Worm (Caenorhabditis elegans) whole organism, early embryonic: ENCODE data around the gene cyp-25A3.

Source experiments
- B0310.2 ChIP-seq: sonication (generic microtip); optimal IDR thresholded peaks from 2 replicates; lab custom pipeline; 2016; ENCODE audit warnings: mild to moderate bottlenecking, missing genetic modification characterization, missing compliant biosample characterization
- F13C5.2 ChIP-seq: sonication (generic microtip); optimal IDR thresholded peaks from 2 replicates; lab custom pipeline; 2017; ENCODE audit warnings: mild to moderate bottlenecking, missing genetic modification characterization, inconsistent platforms, missing compliant biosample characterization
- aly-1 ChIP-seq: sonication (generic microtip); optimal IDR thresholded peaks from 2 replicates; lab custom pipeline; 2016; ENCODE audit warnings: missing genetic modification characterization, missing compliant biosample characterization
- ama-1 ChIP-seq: fragments of 150-350 bp; optimal IDR thresholded peaks from 2 replicates; lab custom pipeline; 2014
- ceh-13 ChIP-seq: fragments of 200-800 bp; sonication (Bioruptor generic); optimal IDR thresholded peaks from 2 replicates; lab custom pipeline; 2018; ENCODE audit warnings: mild to moderate bottlenecking, missing genetic modification characterization, missing compliant biosample characterization
- ceh-36 ChIP-seq: sonication (generic microtip); optimal IDR thresholded peaks from 2 replicates; lab custom pipeline; 2016; ENCODE audit warnings: missing genetic modification characterization, inconsistent platforms, missing compliant biosample characterization
- ets-7 ChIP-seq: sonication (generic microtip); optimal IDR thresholded peaks from 2 replicates; lab custom pipeline; 2016; ENCODE audit warnings: missing genotype, missing genetic modification characterization, missing compliant biosample characterization
- flt-1 ChIP-seq: fragments of 200-800 bp; sonication (Bioruptor generic); IDR thresholded peaks from 2 replicates; pipeline ENCODE4 v1.3.6; 2022; ENCODE audit warnings: missing genetic modification characterization, missing compliant biosample characterization
- hmbx-1 ChIP-seq: sonication (generic microtip); optimal IDR thresholded peaks from 2 replicates; lab custom pipeline; 2016; ENCODE audit warnings: mild to moderate bottlenecking, missing genetic modification characterization, missing compliant biosample characterization
- hmg-4 ChIP-seq: fragments of 200-800 bp; sonication (Bioruptor generic); optimal IDR thresholded peaks from 2 replicates; lab custom pipeline; 2018; ENCODE audit warnings: mild to moderate bottlenecking, missing genetic modification characterization, missing compliant biosample characterization
- hnd-1 ChIP-seq: sonication (generic microtip); optimal IDR thresholded peaks from 2 replicates; lab custom pipeline; 2016; ENCODE audit warnings: missing genetic modification characterization, missing compliant biosample characterization
- pes-1 ChIP-seq: fragments of 200-800 bp; sonication (Bioruptor generic); IDR thresholded peaks from 2 replicates; pipeline ENCODE4 v1.3.6; 2022; ENCODE audit warnings: missing genetic modification reagents, missing genetic modification characterization, missing compliant biosample characterization
- scrt-1 ChIP-seq: fragments of 200-800 bp; sonication (Bioruptor generic); IDR thresholded peaks from 2 replicates; pipeline ENCODE4 v1.3.6; 2022; ENCODE audit warnings: missing genetic modification characterization, missing compliant biosample characterization
- sea-1 ChIP-seq: fragments of 200-800 bp; sonication (Bioruptor generic); conservative IDR thresholded peaks from 2 replicates; pipeline ENCODE4 v1.3.6; 2022; ENCODE audit warnings: missing genetic modification characterization, missing compliant biosample characterization
- tbx-11 ChIP-seq: fragments of 200-800 bp; sonication (Bioruptor generic); IDR thresholded peaks from 2 replicates; pipeline ENCODE4 v1.3.6; 2022; ENCODE audit warnings: missing genetic modification characterization, missing compliant biosample characterization
- tbx-37 ChIP-seq: fragments of 200-800 bp; sonication (Bioruptor generic); conservative IDR thresholded peaks from 2 replicates; pipeline ENCODE4 v1.3.6; 2022; ENCODE audit warnings: missing genetic modification reagents, missing genetic modification characterization, missing compliant biosample characterization
- tra-4 ChIP-seq: sonication (generic microtip); optimal IDR thresholded peaks from 2 replicates; lab custom pipeline; 2017; ENCODE audit warnings: missing genetic modification characterization, missing compliant biosample characterization

Gene cyp-25A3

ce11 chrIII:3831381-3831780, 8.2 kb downstream of the cyp-25A3 start, which contains the start of gene C36A4.10:
Gene C36A4.10 (minus strand): TSS chrIII:3831481.
- TF ChIP-seq scrt-1 (GFP tag; lab: Robert Waterston, UW) = no peak
- no peak for TF ChIP-seq tra-4 (tag; lab: Kevin White, UChicago)
- no peak for TF ChIP-seq tbx-37 (GFP tag; lab: Robert Waterston, UW)
- no peak for TF ChIP-seq B0310.2 (tag; lab: Kevin White, UChicago)
- TF ChIP-seq ceh-36 (tag; lab: Kevin White, UChicago) = no peak
- TF ChIP-seq hnd-1 (tag; lab: Kevin White, UChicago) = no peak
- no peak for TF ChIP-seq flt-1
- TF ChIP-seq pes-1 = no peak
- no peak for TF ChIP-seq hmbx-1 (tag; lab: Kevin White, UChicago)
- no peak for TF ChIP-seq aly-1 (tag; lab: Kevin White, UChicago)
- no peak for TF ChIP-seq hmg-4 (GFP tag; lab: Kevin White, UChicago)
- TF ChIP-seq tbx-11 (GFP tag; lab: Robert Waterston, UW) = no peak
- TF ChIP-seq ceh-13 (GFP tag; lab: Kevin White, UChicago) = no peak
- TF ChIP-seq F13C5.2 (tag; lab: Kevin White, UChicago) = no peak

DNA sequence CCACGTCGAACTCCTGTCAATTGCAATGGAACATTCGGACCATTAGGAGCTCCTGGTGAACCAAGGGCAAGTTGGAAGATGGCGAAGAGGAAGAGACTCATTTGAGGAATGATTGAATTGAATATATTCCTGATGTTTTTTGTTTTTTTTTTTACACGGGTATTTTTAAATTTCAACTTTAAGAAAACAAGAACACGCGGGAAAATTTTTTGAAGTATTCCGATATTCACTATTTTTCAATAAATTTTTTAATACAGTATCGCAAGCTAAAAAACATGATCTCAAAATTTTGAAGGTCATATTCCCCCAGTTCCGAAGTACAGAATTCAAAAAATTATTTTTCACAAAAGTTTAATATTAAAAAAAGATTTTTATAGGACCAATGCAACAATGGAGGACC, 10.4 kb downstream of the cyp-25A3 start, which contains the start of gene cnnm-5:
Gene cnnm-5 (minus strand): TSS at position 101 of the 400 bp plus-strand sequence.
- no peak for TF ChIP-seq tra-4 (tag; lab: Kevin White, UChicago)
- no peak for TF ChIP-seq flt-1
- no peak for TF ChIP-seq pes-1
- TF ChIP-seq tbx-37 (GFP tag; lab: Robert Waterston, UW) = no peak
- TF ChIP-seq hmbx-1 (tag; lab: Kevin White, UChicago) = no peak
- no peak for TF ChIP-seq F13C5.2 (tag; lab: Kevin White, UChicago)
- TF ChIP-seq sea-1 = no peak
- no peak for TF ChIP-seq ceh-36 (tag; lab: Kevin White, UChicago)
- TF ChIP-seq tbx-11 (GFP tag; lab: Robert Waterston, UW) = no peak
- no peak for TF ChIP-seq hmg-4 (GFP tag; lab: Kevin White, UChicago)
- no peak for TF ChIP-seq ama-1 (lab: Kevin White, UChicago)
- no peak for TF ChIP-seq hnd-1 (tag; lab: Kevin White, UChicago)
- TF ChIP-seq B0310.2 (tag; lab: Kevin White, UChicago) = no peak
- no peak for TF ChIP-seq scrt-1 (GFP tag; lab: Robert Waterston, UW)
- no peak for TF ChIP-seq aly-1 (tag; lab: Kevin White, UChicago)
- TF ChIP-seq ceh-13 (GFP tag; lab: Kevin White, UChicago) = no peak
- TF ChIP-seq ets-7 (tag; lab: Kevin White, UChicago) = no peak

ce11 chrIII:3821969-3822453, 17.5 kb downstream of the cyp-25A3 start, which contains the start of gene amx-1:
Gene amx-1 (plus strand): TSS chrIII:3822403.
- no peak for TF ChIP-seq hnd-1 (tag; lab: Kevin White, UChicago)

ce11 chrIII:3820134-3820533, 19.4 kb downstream of the cyp-25A3 start:
- TF ChIP-seq ets-7 (tag; lab: Kevin White, UChicago) = no peak
- TF ChIP-seq ama-1 (lab: Kevin White, UChicago) = no peak
- no peak for TF ChIP-seq scrt-1 (GFP tag; lab: Robert Waterston, UW)
- TF ChIP-seq tra-4 (tag; lab: Kevin White, UChicago) = no peak
- peak; percentile 74 for TF ChIP-seq hmg-4 (GFP tag; lab: Kevin White, UChicago)
- no peak for TF ChIP-seq tbx-11 (GFP tag; lab: Robert Waterston, UW)
- TF ChIP-seq aly-1 (tag; lab: Kevin White, UChicago) = peak; percentile 36
- TF ChIP-seq F13C5.2 (tag; lab: Kevin White, UChicago) = peak; percentile 20

- TF ChIP-seq ets-7 (tag; lab: Kevin White, UChicago) (no peak), tbx-11 (GFP tag; lab: Robert Waterston, UW) (no peak), scrt-1 (GFP tag; lab: Robert Waterston, UW) (no peak), flt-1 (no peak)
These were observed 20.0 kb downstream of the cyp-25A3 start, which contains the start of gene dpy-27 for ce11 chrIII:3819579-3819978. Gene dpy-27 (minus strand): TSS chrIII:3819679.

DNA sequence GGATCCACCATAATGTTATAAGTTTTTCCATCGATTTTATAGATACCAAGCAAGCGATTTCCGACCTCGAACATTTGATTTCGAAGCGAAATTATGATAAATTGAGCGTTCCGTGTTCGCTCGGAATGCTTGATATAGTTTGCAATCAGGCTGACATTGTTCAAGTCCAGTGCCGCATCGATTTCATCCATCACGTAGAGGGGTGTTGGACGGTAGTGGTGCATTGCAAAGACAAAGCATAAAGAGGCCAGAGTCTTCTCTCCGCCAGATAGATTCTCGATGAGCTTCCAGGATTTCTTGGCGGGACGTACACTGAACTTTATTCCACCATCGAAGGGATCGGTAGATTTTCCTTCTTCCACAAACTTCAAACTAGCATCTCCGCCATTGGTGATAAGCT, 25.1 kb downstream of the cyp-25A3 start:
- TF ChIP-seq ceh-36 (tag; lab: Kevin White, UChicago) = no peak
- no peak for TF ChIP-seq hnd-1 (tag; lab: Kevin White, UChicago)
- TF ChIP-seq pes-1 = no peak
- TF ChIP-seq tbx-37 (GFP tag; lab: Robert Waterston, UW) = no peak
- TF ChIP-seq tra-4 (tag; lab: Kevin White, UChicago) = no peak
- TF ChIP-seq hmbx-1 (tag; lab: Kevin White, UChicago) = no peak
- TF ChIP-seq ceh-13 (GFP tag; lab: Kevin White, UChicago) = no peak

ce11 chrIII:3812369-3812993, 27.1 kb downstream of the cyp-25A3 start:
- peak; percentile 2 for TF ChIP-seq B0310.2 (tag; lab: Kevin White, UChicago)
- TF ChIP-seq F13C5.2 (tag; lab: Kevin White, UChicago) = no peak

DNA sequence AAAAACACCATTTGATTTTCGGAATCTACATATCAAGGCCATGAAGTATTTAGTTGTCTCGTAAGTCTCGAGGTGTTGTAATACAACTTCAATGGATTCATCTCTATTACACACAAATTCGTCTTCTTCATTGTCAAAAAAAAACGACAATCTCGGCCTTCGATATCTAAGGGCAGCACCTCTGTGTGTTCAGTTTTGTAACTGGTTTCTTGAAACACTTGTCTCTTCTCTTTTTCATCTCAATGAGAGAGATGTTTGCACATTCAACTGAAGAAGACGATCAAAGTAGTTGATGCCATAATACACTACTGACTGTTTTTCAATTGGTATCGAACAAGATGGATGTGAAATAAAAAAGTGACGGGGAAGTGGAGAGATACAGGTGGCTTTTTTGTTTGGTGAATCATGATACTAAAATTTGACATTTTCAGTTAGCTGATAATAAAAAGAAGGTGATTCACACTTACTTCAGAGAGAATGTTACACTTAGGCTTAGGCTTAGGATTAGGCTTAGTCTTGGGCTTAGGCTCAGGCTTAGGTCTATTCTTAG, 28.1 kb downstream of the cyp-25A3 start:
- TF ChIP-seq flt-1 (no peak), ceh-36 (tag; lab: Kevin White, UChicago) (peak; percentile 59), hmg-4 (GFP tag; lab: Kevin White, UChicago) (no peak), tbx-11 (GFP tag; lab: Robert Waterston, UW) (no peak), sea-1 (no peak), hnd-1 (tag; lab: Kevin White, UChicago) (no peak)
